Worm (Caenorhabditis elegans) whole organism, young adult: ENCODE results near the gene moc-3.

Experiments
- F37B4.10 ChIP-seq: fragments of 200-800 bp; sonication (Bioruptor generic); IDR thresholded peaks from 2 replicates; pipeline ENCODE4 v1.3.6; 2022; ENCODE audit warnings: missing genetic modification characterization, missing compliant biosample characterization
- egl-44 ChIP-seq: fragments of 200-800 bp; sonication (Bioruptor generic); IDR thresholded peaks from 2 replicates; pipeline ENCODE4 v1.3.6; 2022; ENCODE audit warnings: missing genetic modification reagents, missing genetic modification characterization, missing compliant biosample characterization
- hmg-20 ChIP-seq: fragments of 200-800 bp; sonication (Bioruptor generic); IDR thresholded peaks from 2 replicates; pipeline ENCODE4 v1.3.6; 2022; ENCODE audit warnings: missing genetic modification reagents, missing genetic modification characterization, missing compliant biosample characterization
- mxl-1 ChIP-seq: sonication (generic microtip); optimal IDR thresholded peaks from 2 replicates; lab custom pipeline; 2016; ENCODE audit warnings: missing genetic modification characterization, missing compliant biosample characterization
- nhr-80 ChIP-seq: sonication (generic microtip); optimal IDR thresholded peaks from 2 replicates; lab custom pipeline; 2016; ENCODE audit warnings: missing genetic modification characterization, missing compliant biosample characterization
- ztf-22 ChIP-seq: fragments of 200-800 bp; sonication (Bioruptor generic); optimal IDR thresholded peaks from 2 replicates; lab custom pipeline; 2018; ENCODE audit warnings: mild to moderate bottlenecking, missing genetic modification characterization, moderate library complexity, missing compliant biosample characterization

ce11 chrIV:8174792-8175191 lies 44.4 kb downstream of the moc-3 start:
- TF ChIP-seq hmg-20 (GFP tag; lab: Robert Waterston, UW) (no peak), ztf-22 (GFP tag; lab: Kevin White, UChicago) (no peak), mxl-1 (no peak), nhr-80 (tag; lab: Kevin White, UChicago) (peak; percentile 91), egl-44 (no peak), F37B4.10 (GFP tag; lab: Robert Waterston, UW) (no peak)
